Worm (Caenorhabditis elegans) whole organism, midembryonic: ENCODE data around the gene dcr-1.

ENCODE experiments used
- flt-1 ChIP-seq: fragments of 200-800 bp; sonication (Bioruptor generic); IDR thresholded peaks from 2 replicates; pipeline ENCODE4 v1.3.6; 2022; ENCODE audit warnings: missing genetic modification characterization, missing compliant biosample characterization
- ref-1 ChIP-seq: fragments of 200-800 bp; sonication (Bioruptor generic); conservative IDR thresholded peaks from 2 replicates; pipeline ENCODE4 v1.3.6; 2022; ENCODE audit warnings: missing genetic modification reagents, missing genetic modification characterization, missing compliant biosample characterization

DNA sequence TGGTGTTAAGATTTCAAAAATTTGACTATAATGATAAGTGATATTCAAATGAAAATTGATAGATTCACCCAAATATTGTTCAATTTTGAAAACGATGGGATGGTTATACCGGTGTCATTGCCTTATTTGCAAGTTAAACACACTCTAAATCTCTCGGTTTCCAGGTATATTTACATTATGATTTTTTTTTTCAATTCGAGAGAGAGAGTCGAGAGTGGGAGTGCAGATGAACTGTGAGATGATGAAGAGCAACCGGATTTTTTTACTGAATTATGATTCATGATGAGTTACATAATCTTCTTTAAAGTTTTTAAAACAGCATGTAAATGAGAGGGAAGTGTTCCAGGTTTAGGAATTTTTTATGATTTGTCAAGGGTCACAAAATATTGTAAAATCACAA lies 46.5 kb downstream of the dcr-1 start, which contains the start of gene F44B9.10:
- TF ChIP-seq flt-1 (GFP tag; lab: Robert Waterston, UW) (no peak), ref-1 (no peak)
